Worm (Caenorhabditis elegans) whole organism, L1 larva: Measurements from ENCODE around the gene nhr-232.
A peak's percentile ranks its signal among the peaks of the same experiment; 100 is the strongest.

Experiments
- C16A3.4 ChIP-seq: fragments of 150-350 bp; optimal IDR thresholded peaks from 2 replicates; lab custom pipeline; 2014; ENCODE audit warnings: missing biosample characterization, missing genetic modification characterization
- F16B12.6 ChIP-seq: fragments of 150-350 bp; optimal IDR thresholded peaks from 2 replicates; lab custom pipeline; 2014; ENCODE audit warnings: missing biosample characterization, missing genetic modification characterization
- Y116A8C.19 ChIP-seq: sonication (generic microtip); optimal IDR thresholded peaks from 2 replicates; lab custom pipeline; 2016; ENCODE audit warnings: missing compliant biosample characterization, missing genetic modification characterization, borderline replicate concordance
- ama-1 ChIP-seq: fragments of 150-350 bp; optimal IDR thresholded peaks from 2 replicates; lab custom pipeline; 2014
- blmp-1 ChIP-seq: fragments of 150-350 bp; optimal IDR thresholded peaks from 2 replicates; lab custom pipeline; 2014; ENCODE audit warnings: missing biosample characterization, missing genetic modification characterization
- ceh-63 ChIP-seq: fragments of 200-800 bp; sonication (Bioruptor generic); optimal IDR thresholded peaks from 2 replicates; lab custom pipeline; 2018; ENCODE audit warnings: mild to moderate bottlenecking, missing genetic modification characterization, missing compliant biosample characterization
- ceh-8 ChIP-seq: fragments of 200-800 bp; sonication (Bioruptor generic); optimal IDR thresholded peaks from 2 replicates; lab custom pipeline; 2018; ENCODE audit warnings: mild to moderate bottlenecking, missing genetic modification characterization, moderate library complexity, missing compliant biosample characterization
- ceh-82 ChIP-seq, 3 experiments: fragments of 150-350 bp in 1 of 3; sonication (generic microtip) in 2 of 3; optimal IDR thresholded peaks; 2 replicates each; lab custom pipeline; 2014 to 2017; ENCODE audit warnings: missing biosample characterization in 3 of 3, missing genetic modification characterization in 3 of 3
- ceh-88 ChIP-seq: fragments of 200-800 bp; sonication (Bioruptor generic); IDR thresholded peaks from 2 replicates; pipeline ENCODE4 v1.3.6; 2022; ENCODE audit warnings: missing genetic modification characterization, missing compliant biosample characterization
- ces-1 ChIP-seq: fragments of 150-350 bp; optimal IDR thresholded peaks from 2 replicates; lab custom pipeline; 2014; ENCODE audit warnings: missing biosample characterization, missing genetic modification reagents, missing genetic modification characterization
- dsc-1 ChIP-seq: sonication (generic microtip); optimal IDR thresholded peaks from 2 replicates; lab custom pipeline; 2016; ENCODE audit warnings: mild to moderate bottlenecking, missing genetic modification characterization, missing compliant biosample characterization
- efl-1 ChIP-seq, 4 experiments: fragments of 150-350 bp; optimal IDR thresholded peaks in 3 of 4; peaks in 1 of 4; 1 replicate in 1 of 4; 2 replicates in 3 of 4; lab custom pipeline; 2014; ENCODE audit warnings: missing biosample characterization in 2 of 4, missing genetic modification characterization in 2 of 4, missing genetic modification reagents in 2 of 4
- egl-27 ChIP-seq, 2 experiments: fragments of 150-350 bp in 1 of 2; sonication (generic microtip); optimal IDR thresholded peaks; 3 replicates each; lab custom pipeline; 2017 to 2018; ENCODE audit warnings: missing biosample characterization in 2 of 2, missing genetic modification characterization in 2 of 2, missing genetic modification reagents in 2 of 2
- elt-2 ChIP-seq: sonication (generic microtip); optimal IDR thresholded peaks from 2 replicates; lab custom pipeline; 2016; ENCODE audit warnings: missing genetic modification characterization, mild to moderate bottlenecking, inconsistent platforms, missing compliant biosample characterization, missing genetic modification reagents
- fkh-10 ChIP-seq: sonication (generic microtip); optimal IDR thresholded peaks from 2 replicates; lab custom pipeline; 2017; ENCODE audit warnings: missing biosample characterization, missing genetic modification reagents, missing genetic modification characterization
- fkh-8 ChIP-seq: sonication (generic microtip); optimal IDR thresholded peaks from 2 replicates; lab custom pipeline; 2016; ENCODE audit warnings: mild to moderate bottlenecking, missing genetic modification characterization, missing compliant biosample characterization
- hlh-4 ChIP-seq: sonication (generic microtip); optimal IDR thresholded peaks from 2 replicates; lab custom pipeline; 2016; ENCODE audit warnings: mild to moderate bottlenecking, missing genetic modification characterization, missing compliant biosample characterization
- jun-1 ChIP-seq: fragments of 150-350 bp; optimal IDR thresholded peaks from 2 replicates; lab custom pipeline; 2014; ENCODE audit warnings: missing biosample characterization, missing genetic modification reagents, missing genetic modification characterization
- lin-14 ChIP-seq: fragments of 200-800 bp; sonication (Bioruptor generic); optimal IDR thresholded peaks from 2 replicates; lab custom pipeline; 2018; ENCODE audit warnings: mild to moderate bottlenecking, missing genetic modification characterization, moderate library complexity, missing compliant biosample characterization
- lin-35 ChIP-seq, 2 experiments: fragments of 150-350 bp; optimal IDR thresholded peaks; 2 replicates each; lab custom pipeline; 2014; ENCODE audit warnings: missing biosample characterization in 2 of 2, missing genetic modification characterization in 2 of 2, missing genetic modification reagents in 2 of 2
- lin-39 ChIP-seq: fragments of 150-350 bp; optimal IDR thresholded peaks from 2 replicates; lab custom pipeline; 2014; ENCODE audit warnings: missing biosample characterization, missing genetic modification reagents, missing genetic modification characterization
- lsy-2 ChIP-seq, 2 experiments: fragments of 150-350 bp; optimal IDR thresholded peaks; 2 replicates each; lab custom pipeline; 2014; ENCODE audit warnings: missing biosample characterization in 2 of 2, missing genetic modification characterization in 2 of 2
- mdl-1 ChIP-seq, 2 experiments: fragments of 150-350 bp; optimal IDR thresholded peaks; 2 replicates each; lab custom pipeline; 2014 to 2017; ENCODE audit warnings: missing biosample characterization in 2 of 2, missing genetic modification characterization in 2 of 2, inconsistent platforms in 1 of 2
- nhr-12 ChIP-seq: sonication (generic microtip); optimal IDR thresholded peaks from 2 replicates; lab custom pipeline; 2017; ENCODE audit warnings: missing biosample characterization, missing genetic modification characterization
- nhr-20 ChIP-seq: sonication (generic microtip); optimal IDR thresholded peaks from 2 replicates; lab custom pipeline; 2016; ENCODE audit warnings: mild to moderate bottlenecking, missing genetic modification characterization, missing compliant biosample characterization
- nhr-237 ChIP-seq: fragments of 150-350 bp; optimal IDR thresholded peaks from 2 replicates; lab custom pipeline; 2014; ENCODE audit warnings: missing biosample characterization, missing genetic modification characterization
- nhr-47 ChIP-seq: sonication (generic microtip); optimal IDR thresholded peaks from 2 replicates; lab custom pipeline; 2016; ENCODE audit warnings: mild to moderate bottlenecking, missing genetic modification characterization, moderate library complexity, missing compliant biosample characterization
- nhr-71 ChIP-seq: sonication (generic microtip); optimal IDR thresholded peaks from 2 replicates; lab custom pipeline; 2016; ENCODE audit warnings: mild to moderate bottlenecking, missing genetic modification characterization, moderate library complexity, missing compliant biosample characterization
- nhr-77 ChIP-seq: fragments of 150-350 bp; optimal IDR thresholded peaks from 2 replicates; lab custom pipeline; 2014; ENCODE audit warnings: missing biosample characterization, missing genetic modification characterization
- nhr-84 ChIP-seq: sonication (generic microtip); optimal IDR thresholded peaks from 2 replicates; lab custom pipeline; 2017; ENCODE audit warnings: missing biosample characterization, missing genetic modification characterization
- nhr-90 ChIP-seq: sonication (generic microtip); optimal IDR thresholded peaks from 2 replicates; lab custom pipeline; 2016; ENCODE audit warnings: mild to moderate bottlenecking, missing genetic modification characterization, missing compliant biosample characterization; ENCODE audit not compliant: poor library complexity
- pax-3 ChIP-seq: fragments of 200-800 bp; sonication (Bioruptor generic); optimal IDR thresholded peaks from 2 replicates; lab custom pipeline; 2018; ENCODE audit warnings: mild to moderate bottlenecking, missing genetic modification characterization, moderate library complexity, missing compliant biosample characterization
- rnt-1 ChIP-seq: sonication (generic microtip); optimal IDR thresholded peaks from 2 replicates; lab custom pipeline; 2016; ENCODE audit warnings: mild to moderate bottlenecking, missing genetic modification characterization, moderate library complexity, missing compliant biosample characterization
- skn-1 ChIP-seq: fragments of 150-350 bp; optimal IDR thresholded peaks from 2 replicates; lab custom pipeline; 2014; ENCODE audit warnings: missing biosample characterization, missing genetic modification characterization
- snpc-4 ChIP-seq: fragments of 150-350 bp; optimal IDR thresholded peaks from 2 replicates; lab custom pipeline; 2014; ENCODE audit warnings: missing biosample characterization, missing genetic modification characterization
- snu-23 ChIP-seq: sonication (generic microtip); optimal IDR thresholded peaks from 2 replicates; lab custom pipeline; 2016; ENCODE audit warnings: missing genetic modification characterization, missing compliant biosample characterization
- sptf-1 ChIP-seq: fragments of 150-350 bp; optimal IDR thresholded peaks from 2 replicates; lab custom pipeline; 2014; ENCODE audit warnings: missing biosample characterization, missing genetic modification characterization
- sup-37 ChIP-seq: fragments of 200-800 bp; sonication (Bioruptor generic); optimal IDR thresholded peaks from 2 replicates; lab custom pipeline; 2018; ENCODE audit warnings: mild to moderate bottlenecking, missing genetic modification characterization, missing compliant biosample characterization
- tbx-2 ChIP-seq: sonication (generic microtip); optimal IDR thresholded peaks from 2 replicates; lab custom pipeline; 2016; ENCODE audit warnings: missing genetic modification characterization, missing compliant biosample characterization
- tlp-1 ChIP-seq: fragments of 150-350 bp; optimal IDR thresholded peaks from 2 replicates; lab custom pipeline; 2014; ENCODE audit warnings: missing biosample characterization, missing genetic modification characterization
- unc-62 ChIP-seq: fragments of 150-350 bp; optimal IDR thresholded peaks from 2 replicates; lab custom pipeline; 2014; ENCODE audit warnings: missing biosample characterization, missing genetic modification reagents, missing genetic modification characterization

nhr-232 gene

DNA sequence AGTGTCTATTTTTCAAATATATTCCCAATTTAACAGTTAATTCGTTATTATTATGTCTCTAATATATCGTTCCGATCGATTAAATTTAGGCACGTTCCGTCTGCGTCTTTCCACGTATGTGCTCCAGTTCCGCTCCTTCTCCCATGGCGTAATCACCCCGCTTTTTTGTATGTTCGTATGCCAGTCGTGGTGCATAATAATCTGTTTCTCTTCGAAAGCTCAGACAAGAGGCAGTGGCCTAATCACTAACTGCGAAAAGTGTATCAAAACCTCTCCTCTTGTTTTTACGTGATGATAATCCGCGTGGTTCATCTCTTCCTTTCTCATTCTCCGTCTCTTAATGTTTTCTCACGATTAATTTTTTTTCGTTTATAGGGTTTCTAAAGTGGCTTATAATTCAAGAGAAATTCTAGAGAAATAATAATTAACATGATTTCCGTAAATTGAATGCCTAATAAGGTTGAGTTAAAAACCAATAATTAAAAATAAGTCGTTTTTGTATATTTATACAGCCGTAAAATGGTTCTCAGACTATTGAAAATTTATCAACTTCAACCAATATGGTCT is 8.2 kb upstream of the nhr-232 start:
- TF ChIP-seq nhr-47 (peak; percentile 31), lin-14 (GFP tag; lab: Kevin White, UChicago) (peak; percentile 58), dsc-1 (tag; lab: Kevin White, UChicago) (peak; percentile 69), ceh-8 (GFP tag; lab: Kevin White, UChicago) (peak; percentile 58), snu-23 (no peak), Y116A8C.19 (no peak), ceh-63 (GFP tag; lab: Kevin White, UChicago) (no peak), fkh-10 (GFP tag; lab: Kevin White, UChicago) (no peak), pax-3 (tag; lab: Kevin White, UChicago) (peak; percentile 17), fkh-8 (peak; percentile 46), nhr-71 (peak; percentile 18)

DNA sequence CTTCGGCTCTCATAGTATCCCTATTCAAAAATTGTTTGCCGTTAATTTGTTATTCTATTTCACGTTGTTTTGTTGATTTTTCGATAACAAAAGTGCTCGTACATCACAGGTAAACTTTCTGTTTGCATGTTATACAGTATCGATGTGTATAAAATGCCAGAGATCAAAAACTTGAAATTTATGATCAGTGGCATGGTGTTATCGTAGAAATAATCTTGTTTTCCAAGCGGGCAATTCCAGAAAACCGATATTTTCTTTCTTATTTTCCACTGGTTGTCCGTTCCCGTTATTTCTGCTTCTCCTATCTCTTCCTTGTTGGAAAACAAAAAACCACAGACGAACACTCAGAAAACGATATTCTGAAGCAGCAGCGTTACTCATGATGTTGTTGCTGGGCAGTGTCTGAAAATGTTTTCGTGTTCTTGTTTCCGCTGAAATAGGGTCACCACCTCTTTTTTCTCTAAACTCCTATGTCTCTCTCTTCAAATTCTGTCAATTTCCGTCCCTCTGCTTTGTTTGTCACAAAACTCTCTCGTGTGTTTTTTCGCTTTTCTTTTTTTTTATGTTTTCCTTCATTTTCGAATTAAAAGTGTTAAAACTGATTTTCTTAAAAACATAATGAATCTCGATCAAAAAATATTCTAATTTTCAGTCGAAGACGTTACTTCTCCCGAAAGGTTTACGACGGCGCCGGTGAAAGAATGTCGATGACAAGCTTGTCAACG is 7.6 kb upstream of the nhr-232 start, which contains the start of gene akt-1:
akt-1 (plus strand) TSS at position 651 of the 725 bp plus-strand sequence.
- no peak for TF ChIP-seq nhr-12 (tag; lab: Kevin White, UChicago)
- no peak for TF ChIP-seq mdl-1 (tag; optimal IDR thresholded peaks at IDR 0.05; lab: Kevin White, UChicago)
- peak; percentile 2 for TF ChIP-seq ama-1
- TF ChIP-seq efl-1 (optimal IDR thresholded peaks at IDR 0.05; lab: Kevin White, UChicago) = no peak
- peak in 1 of 2 experiments; percentile 49 for TF ChIP-seq efl-1 (GFP tag; optimal IDR thresholded peaks at IDR 0.05 in 1 of 2; lab: Kevin White, UChicago)
- TF ChIP-seq nhr-47 = no peak
- TF ChIP-seq, all 84 proteins: peak for 2

DNA sequence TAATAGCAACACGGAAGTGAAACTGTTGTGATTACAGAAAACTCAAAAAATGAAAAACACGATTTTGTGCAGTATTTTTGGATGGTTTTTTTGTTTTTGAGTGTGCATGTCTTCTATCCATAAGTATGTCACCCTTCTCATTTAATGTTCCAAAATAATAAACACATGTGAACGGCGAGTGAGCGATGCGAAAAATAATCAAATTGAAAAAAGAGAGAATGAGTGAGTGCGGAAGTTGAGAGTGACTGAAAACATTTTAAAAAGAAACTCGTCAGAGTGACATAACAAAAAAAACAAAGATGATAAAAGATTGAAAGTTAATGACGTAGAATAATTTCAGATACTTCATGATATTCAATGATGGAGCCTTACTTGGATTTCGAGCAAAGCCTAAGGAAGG is 6.5 kb upstream of the nhr-232 start:
- no peak for TF ChIP-seq sup-37
- no peak for TF ChIP-seq egl-27 (tag; optimal IDR thresholded peaks at IDR 0.05; lab: Kevin White, UChicago)
- TF ChIP-seq dsc-1 (tag; lab: Kevin White, UChicago) = no peak
- TF ChIP-seq nhr-90 (tag; lab: Kevin White, UChicago) = no peak

DNA sequence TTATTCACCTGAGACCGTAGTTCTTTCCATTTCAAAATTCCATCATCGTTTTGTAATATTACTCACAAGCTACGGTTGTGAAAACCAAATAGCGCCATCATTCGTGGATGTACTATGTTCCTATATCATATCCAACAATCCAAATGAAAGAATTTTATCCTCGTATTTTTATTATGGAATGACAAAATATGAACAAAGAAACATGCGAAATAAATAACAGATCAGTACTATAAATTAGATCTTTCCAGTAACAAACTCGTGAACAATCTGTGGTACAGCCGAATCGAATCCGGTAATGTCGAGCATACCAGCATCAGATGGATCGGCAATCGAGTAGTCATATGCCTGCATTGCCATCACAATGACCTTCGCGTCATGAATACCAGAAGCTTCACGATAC is 3.3 kb upstream of the nhr-232 start:
- TF ChIP-seq rnt-1 (tag; lab: Kevin White, UChicago) = no peak
- TF ChIP-seq tlp-1 (tag; lab: Kevin White, UChicago) = no peak
- TF ChIP-seq sptf-1 (tag; lab: Kevin White, UChicago) = no peak
- no peak for TF ChIP-seq ama-1
- TF ChIP-seq tbx-2 (tag; lab: Kevin White, UChicago) = no peak
- no peak for TF ChIP-seq dsc-1 (tag; lab: Kevin White, UChicago)
- TF ChIP-seq nhr-84 = no peak
- TF ChIP-seq Y116A8C.19 = no peak
- no peak for TF ChIP-seq hlh-4 (tag; lab: Kevin White, UChicago)
- no peak for TF ChIP-seq jun-1 (tag; lab: Kevin White, UChicago)
- no peak for TF ChIP-seq ces-1 (GFP tag; lab: Kevin White, UChicago)
- no peak for TF ChIP-seq nhr-20 (tag; lab: Kevin White, UChicago)
- TF ChIP-seq snpc-4 (tag; lab: Kevin White, UChicago) = no peak
- TF ChIP-seq C16A3.4 = no peak

DNA sequence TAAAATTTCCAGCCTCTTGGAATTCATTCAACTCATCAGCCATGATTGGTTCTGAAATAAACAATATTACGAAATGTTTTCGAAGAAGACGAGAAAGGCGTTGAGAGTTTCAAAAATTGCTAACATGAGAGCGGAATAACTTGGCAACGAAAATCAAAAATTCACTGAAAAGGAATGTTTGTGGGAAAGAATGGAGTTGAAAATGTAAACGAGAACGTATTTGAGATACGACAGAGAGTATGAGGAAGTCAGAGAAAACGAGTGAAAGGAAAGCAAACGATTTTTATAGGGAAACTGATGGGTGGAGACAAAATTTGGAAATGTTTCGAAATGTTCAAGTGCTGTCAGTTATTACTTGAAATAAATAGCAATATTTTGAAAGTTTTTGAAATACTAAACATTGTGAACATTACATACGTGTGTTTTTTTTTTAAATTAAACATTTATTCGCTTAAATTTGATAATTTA is 931 bp upstream of the nhr-232 start, which contains the start of gene rop-1:
rop-1 (minus strand) TSS at position 51 of the 468 bp plus-strand sequence.
- TF ChIP-seq ceh-88 (GFP tag; lab: Robert Waterston, UW) (no peak), rnt-1 (tag; lab: Kevin White, UChicago) (no peak), nhr-90 (tag; lab: Kevin White, UChicago) (no peak), jun-1 (tag; lab: Kevin White, UChicago) (no peak), lin-39 (tag; lab: Kevin White, UChicago) (no peak), sup-37 (no peak), hlh-4 (tag; lab: Kevin White, UChicago) (no peak), dsc-1 (tag; lab: Kevin White, UChicago) (no peak), F16B12.6 (no peak), skn-1 (peak; percentile 67), nhr-20 (tag; lab: Kevin White, UChicago) (peak; percentile 10), blmp-1 (peak; percentile 89), lsy-2 (tag; optimal IDR thresholded peaks at IDR 0.05; lab: Kevin White, UChicago) (peak in 1 of 2 experiments; percentile 52), unc-62 (GFP tag; lab: Kevin White, UChicago) (no peak), lin-35 (GFP tag; optimal IDR thresholded peaks at IDR 0.05; lab: Kevin White, UChicago) (peak in 1 of 2 experiments; percentile 28), nhr-77 (tag; lab: Kevin White, UChicago) (no peak), efl-1 (optimal IDR thresholded peaks at IDR 0.05; lab: Kevin White, UChicago) (peak in 1 of 2 experiments; percentile 26), efl-1 (GFP tag; optimal IDR thresholded peaks at IDR 0.05 in 1 of 2; lab: Kevin White, UChicago) (peak in 1 of 2 experiments; percentile 4), ceh-82 (tag; optimal IDR thresholded peaks at IDR 0.05; lab: Kevin White, UChicago) (peak in 1 of 3 experiments; percentile 3), nhr-237 (tag; lab: Kevin White, UChicago) (no peak), elt-2 (tag; lab: Kevin White, UChicago) (peak; percentile 5), lin-14 (GFP tag; lab: Kevin White, UChicago) (peak; percentile 35)
